Worm (Caenorhabditis elegans): ENCODE data around the gene prx-19.

prx-19 gene

DNA sequence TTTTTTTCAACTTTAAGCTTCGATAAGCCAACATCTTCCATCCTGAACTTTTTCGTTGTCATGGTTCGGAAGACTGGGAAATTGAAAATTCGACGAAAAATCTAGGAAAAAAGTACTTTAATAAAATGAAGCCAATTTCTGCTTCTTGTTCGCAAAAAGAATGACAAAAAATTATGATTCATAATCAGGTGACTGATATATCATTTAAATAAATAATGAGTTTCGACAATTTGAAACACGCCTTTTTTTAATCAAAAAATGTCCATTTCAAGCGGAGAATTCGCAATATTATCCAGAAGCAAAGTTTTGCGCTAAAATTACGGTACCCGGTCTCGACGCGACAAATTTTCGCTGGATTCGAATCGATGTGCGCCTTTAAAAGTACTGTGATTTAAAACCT is 36.0 kb upstream of the prx-19 start, which contains the start of gene F44E2.6:
F44E2.6 (minus strand) TSS at position 101 of the 400 bp plus-strand sequence.
- TF ChIP-seq egl-27 (tag; optimal IDR thresholded peaks at IDR 0.05) (no peak), alr-1 (tag; optimal IDR thresholded peaks at IDR 0.05) (no peak)

DNA sequence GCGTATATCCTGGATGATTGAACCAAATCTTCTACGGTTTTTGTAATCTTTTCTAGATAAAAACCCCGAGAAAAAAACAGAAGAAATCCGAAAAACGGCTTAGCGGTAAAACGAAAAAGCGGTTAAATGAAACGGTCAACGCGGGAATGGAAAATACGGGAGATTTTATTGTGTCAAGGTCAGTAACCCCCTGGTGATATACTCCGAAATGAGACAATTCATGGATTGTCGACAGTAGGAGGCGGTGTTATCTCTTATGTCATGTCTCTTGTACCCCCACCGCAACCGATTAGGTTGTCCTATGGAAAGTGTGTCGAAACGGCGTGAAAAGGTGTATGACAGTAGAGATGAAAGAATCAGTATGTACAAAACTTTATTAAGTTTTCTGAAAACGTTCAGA is 35.0 kb upstream of the prx-19 start:
- TF ChIP-seq unc-39 (tag; optimal IDR thresholded peaks at IDR 0.05) (no peak), nhr-12 (tag; optimal IDR thresholded peaks at IDR 0.05) (no peak), elt-1 (tag; optimal IDR thresholded peaks at IDR 0.05) (no peak), ama-1 (optimal IDR thresholded peaks at IDR 0.05) (no peak), lsy-2 (tag; optimal IDR thresholded peaks at IDR 0.05) (no peak), lin-39 (tag; optimal IDR thresholded peaks at IDR 0.05) (no peak), nhr-10 (tag; optimal IDR thresholded peaks at IDR 0.05) (no peak), snpc-4 (tag; optimal IDR thresholded peaks at IDR 0.05) (no peak), egl-27 (tag; optimal IDR thresholded peaks at IDR 0.05) (no peak), ztf-11 (tag; optimal IDR thresholded peaks at IDR 0.05) (no peak), blmp-1 (tag; optimal IDR thresholded peaks at IDR 0.05; ENCODE audit: insufficient read depth) (no peak), sem-4 (tag; optimal IDR thresholded peaks at IDR 0.05) (no peak), ztf-4 (tag; optimal IDR thresholded peaks at IDR 0.05) (no peak), nhr-25 (tag; optimal IDR thresholded peaks at IDR 0.05) (no peak), aly-2 (tag; optimal IDR thresholded peaks at IDR 0.05) (no peak), sma-3 (GFP tag; optimal IDR thresholded peaks at IDR 0.05) (no peak), R02D3.7 (tag; optimal IDR thresholded peaks at IDR 0.05) (no peak), ceh-82 (tag; optimal IDR thresholded peaks at IDR 0.05) (no peak), C34F6.9 (tag; optimal IDR thresholded peaks at IDR 0.05) (no peak), skn-1 (tag; optimal IDR thresholded peaks at IDR 0.05) (no peak)

DNA sequence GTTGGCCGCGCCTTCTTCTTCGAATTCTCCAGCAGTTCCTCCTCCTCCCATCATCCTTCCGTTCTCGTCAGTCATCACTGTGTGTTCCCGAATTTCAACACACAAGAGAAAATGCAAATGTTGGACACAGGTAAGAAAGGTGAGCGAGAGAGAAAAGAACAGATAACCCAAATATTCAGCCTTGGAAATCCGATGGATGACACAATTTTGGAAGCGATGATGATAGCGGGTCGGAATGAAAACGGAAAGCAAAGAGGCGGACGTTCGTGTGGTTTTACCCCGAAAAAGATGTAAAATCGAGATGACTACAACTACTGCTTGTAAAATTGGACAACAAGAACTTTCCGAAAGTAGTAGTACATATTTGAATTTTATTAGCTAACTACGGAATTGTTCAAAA is 30.7 kb upstream of the prx-19 start:
- TF ChIP-seq sma-9 (GFP tag; optimal IDR thresholded peaks at IDR 0.05) (no peak), sma-9 (tag; optimal IDR thresholded peaks at IDR 0.05) (no peak), mbf-1 (tag; optimal IDR thresholded peaks at IDR 0.05) (no peak), dmd-4 (tag; optimal IDR thresholded peaks at IDR 0.05) (no peak), nhr-23 (tag; optimal IDR thresholded peaks at IDR 0.05) (no peak), nhr-12 (tag; optimal IDR thresholded peaks at IDR 0.05) (no peak), mdl-1 (tag; optimal IDR thresholded peaks at IDR 0.05) (no peak), ztf-11 (tag; optimal IDR thresholded peaks at IDR 0.05) (no peak), ztf-4 (tag; optimal IDR thresholded peaks at IDR 0.05) (no peak), nhr-10 (tag; optimal IDR thresholded peaks at IDR 0.05) (no peak), C34F6.9 (tag; optimal IDR thresholded peaks at IDR 0.05) (no peak), lin-11 (tag; optimal IDR thresholded peaks at IDR 0.05) (no peak), mab-5 (tag; optimal IDR thresholded peaks at IDR 0.05) (no peak), ama-1 (optimal IDR thresholded peaks at IDR 0.05) (no peak), alr-1 (tag; optimal IDR thresholded peaks at IDR 0.05) (no peak)

DNA sequence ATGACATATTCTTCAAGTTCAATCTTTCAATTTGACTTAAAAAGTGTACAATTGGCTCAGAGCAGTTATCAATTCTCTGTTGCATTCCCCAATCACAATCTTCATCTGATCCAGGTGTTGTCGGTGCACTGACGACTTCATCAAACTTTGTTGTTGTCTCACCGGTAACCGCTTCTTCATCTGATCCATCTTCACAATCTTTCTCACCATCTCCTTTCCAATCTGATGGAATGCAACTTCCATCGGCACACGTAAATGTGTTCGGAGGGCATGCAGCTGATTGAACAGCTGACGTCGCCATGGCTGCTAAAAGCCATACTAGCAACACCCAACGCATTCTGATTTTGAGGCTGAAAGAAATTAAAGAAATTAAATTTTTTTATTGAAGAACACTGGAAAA is 29.0 kb upstream of the prx-19 start, which contains the start of gene F44E2.4:
F44E2.4 (minus strand) TSS at position 350 of the 400 bp plus-strand sequence.
- TF ChIP-seq mbf-1 (tag; optimal IDR thresholded peaks at IDR 0.05) (no peak), sma-9 (GFP tag; optimal IDR thresholded peaks at IDR 0.05) (no peak), sma-9 (tag; optimal IDR thresholded peaks at IDR 0.05) (no peak), ceh-82 (tag; optimal IDR thresholded peaks at IDR 0.05) (no peak), nhr-129 (tag; optimal IDR thresholded peaks at IDR 0.05) (no peak), lsy-2 (tag; optimal IDR thresholded peaks at IDR 0.05) (no peak), ztf-4 (tag; optimal IDR thresholded peaks at IDR 0.05) (no peak), nhr-237 (tag; optimal IDR thresholded peaks at IDR 0.05) (no peak), nhr-12 (tag; optimal IDR thresholded peaks at IDR 0.05) (no peak), Y55F3AM.14 (GFP tag; optimal IDR thresholded peaks at IDR 0.05) (no peak), nhr-23 (tag; optimal IDR thresholded peaks at IDR 0.05) (no peak), unc-39 (tag; optimal IDR thresholded peaks at IDR 0.05) (no peak), ceh-16 (tag; optimal IDR thresholded peaks at IDR 0.05) (peak; percentile 6), nhr-21 (tag; optimal IDR thresholded peaks at IDR 0.05) (no peak), nhr-6 (tag; optimal IDR thresholded peaks at IDR 0.05) (no peak), egl-27 (tag; optimal IDR thresholded peaks at IDR 0.05) (no peak), elt-1 (tag; optimal IDR thresholded peaks at IDR 0.05) (peak; percentile 44)

All from whole organism, L2 larva.